Worm (Caenorhabditis elegans) whole organism, L4 larva: ENCODE measurements around the gene srbc-78.

Experiments
- F37D6.2 ChIP-seq: sonication (generic microtip); optimal IDR thresholded peaks from 2 replicates; lab custom pipeline; 2016; ENCODE audit warnings: mild to moderate bottlenecking, missing genetic modification characterization, missing compliant biosample characterization
- F44E2.7 ChIP-seq: fragments of 200-800 bp; sonication (Bioruptor generic); IDR thresholded peaks from 2 replicates; pipeline ENCODE4 v2.1.2; 2022; ENCODE audit warnings: missing genetic modification characterization, missing compliant biosample characterization
- T20F7.1 ChIP-seq: fragments of 200-800 bp; sonication (Bioruptor generic); optimal IDR thresholded peaks from 2 replicates; lab custom pipeline; 2018; ENCODE audit warnings: mild to moderate bottlenecking, missing genetic modification characterization, missing compliant biosample characterization
- Y5F2A.4 ChIP-seq: fragments of 200-800 bp; sonication (Bioruptor generic); optimal IDR thresholded peaks from 2 replicates; lab custom pipeline; 2018; ENCODE audit warnings: mild to moderate bottlenecking, missing genetic modification characterization, missing compliant biosample characterization
- arid-1 ChIP-seq: fragments of 200-800 bp; sonication (Bioruptor generic); conservative IDR thresholded peaks from 2 replicates; pipeline ENCODE4 v1.3.6; 2022; ENCODE audit warnings: missing genetic modification reagents, missing genetic modification characterization, missing compliant biosample characterization
- ceh-32 ChIP-seq: sonication (generic microtip); optimal IDR thresholded peaks from 2 replicates; lab custom pipeline; 2016; ENCODE audit warnings: mild to moderate bottlenecking, missing genetic modification characterization, missing compliant biosample characterization; ENCODE audit not compliant: poor library complexity
- ceh-62 ChIP-seq: sonication (generic microtip); optimal IDR thresholded peaks from 2 replicates; lab custom pipeline; 2017; ENCODE audit warnings: missing biosample characterization, missing genetic modification characterization
- daf-16 ChIP-seq, 3 experiments: sonication (generic microtip); optimal IDR thresholded peaks; 2 replicates each; lab custom pipeline; 2016 to 2017; ENCODE audit warnings: missing genetic modification characterization in 3 of 3, missing genetic modification reagents in 3 of 3, mild to moderate bottlenecking in 2 of 3, missing compliant biosample characterization in 2 of 3, missing biosample characterization in 1 of 3, moderate library complexity in 1 of 3
- dmd-6 ChIP-seq: fragments of 200-800 bp; sonication (Bioruptor generic); IDR thresholded peaks from 2 replicates; pipeline ENCODE4 v1.3.6; 2022; ENCODE audit warnings: missing genetic modification reagents, missing genetic modification characterization, missing compliant biosample characterization
- dmd-8 ChIP-seq: fragments of 200-800 bp; sonication (Bioruptor generic); IDR thresholded peaks from 2 replicates; pipeline ENCODE4 v1.3.6; 2022; ENCODE audit warnings: missing genetic modification characterization, missing compliant biosample characterization
- dmd-9 ChIP-seq: fragments of 200-800 bp; sonication (Bioruptor generic); IDR thresholded peaks from 2 replicates; pipeline ENCODE4 v1.3.6; 2022; ENCODE audit warnings: missing genetic modification reagents, missing genetic modification characterization, missing compliant biosample characterization
- duxl-1 ChIP-seq: sonication (generic microtip); optimal IDR thresholded peaks from 2 replicates; lab custom pipeline; 2016; ENCODE audit warnings: mild to moderate bottlenecking, missing genetic modification characterization, moderate library complexity, missing compliant biosample characterization; ENCODE audit not compliant: poor library complexity
- dve-1 ChIP-seq: sonication (generic microtip); optimal IDR thresholded peaks from 2 replicates; lab custom pipeline; 2017; ENCODE audit warnings: antibody characterized with exemption, mild to moderate bottlenecking, missing genetic modification characterization, missing compliant biosample characterization; ENCODE audit not compliant: insufficient read depth
- fkh-10 ChIP-seq: fragments of 150-350 bp; optimal IDR thresholded peaks from 2 replicates; lab custom pipeline; 2014; ENCODE audit warnings: missing biosample characterization, missing genetic modification reagents, missing genetic modification characterization
- fos-1 ChIP-seq: fragments of 150-350 bp; optimal IDR thresholded peaks from 2 replicates; lab custom pipeline; 2014; ENCODE audit warnings: missing biosample characterization, missing genetic modification characterization
- gei-8 ChIP-seq: fragments of 200-800 bp; sonication (Bioruptor generic); optimal IDR thresholded peaks from 2 replicates; lab custom pipeline; 2018; ENCODE audit warnings: mild to moderate bottlenecking, missing genetic modification characterization, missing compliant biosample characterization
- hlh-11 ChIP-seq: fragments of 200-800 bp; sonication (Bioruptor generic); optimal IDR thresholded peaks from 2 replicates; lab custom pipeline; 2018; ENCODE audit warnings: mild to moderate bottlenecking, missing genetic modification characterization, missing compliant biosample characterization
- hlh-30 ChIP-seq: sonication (generic microtip); optimal IDR thresholded peaks from 2 replicates; lab custom pipeline; 2017; ENCODE audit warnings: antibody characterized with exemption, mild to moderate bottlenecking, missing genetic modification characterization, missing compliant biosample characterization; ENCODE audit not compliant: insufficient read depth
- hmg-1.1 ChIP-seq: fragments of 200-800 bp; sonication (Bioruptor generic); IDR thresholded peaks from 2 replicates; pipeline ENCODE4 v1.3.6; 2022; ENCODE audit warnings: missing genetic modification reagents, missing genetic modification characterization, missing compliant biosample characterization
- lim-7 ChIP-seq: fragments of 200-800 bp; sonication (Bioruptor generic); IDR thresholded peaks from 2 replicates; pipeline ENCODE4 v1.3.6; 2022; ENCODE audit warnings: missing genetic modification characterization, missing compliant biosample characterization
- lin-29 ChIP-seq: fragments of 200-800 bp; sonication (Bioruptor generic); IDR thresholded peaks from 2 replicates; pipeline ENCODE4 v1.3.6; 2022; ENCODE audit warnings: missing genetic modification reagents, missing genetic modification characterization, missing compliant biosample characterization
- madf-9 ChIP-seq: fragments of 200-800 bp; sonication (Bioruptor generic); conservative IDR thresholded peaks from 2 replicates; pipeline ENCODE4 v1.3.6; 2022; ENCODE audit warnings: missing genetic modification reagents, missing genetic modification characterization, missing compliant biosample characterization
- mdl-1 ChIP-seq, 2 experiments: fragments of 150-350 bp in 1 of 2; sonication (generic microtip) in 1 of 2; optimal IDR thresholded peaks; 2 replicates each; lab custom pipeline; 2014 to 2017; ENCODE audit warnings: missing biosample characterization in 2 of 2, missing genetic modification characterization in 2 of 2
- mdt-29 ChIP-seq: fragments of 200-800 bp; sonication (Bioruptor generic); IDR thresholded peaks from 2 replicates; pipeline ENCODE4 v1.3.6; 2022; ENCODE audit warnings: missing genetic modification reagents, missing genetic modification characterization, missing compliant biosample characterization
- mep-1 ChIP-seq: fragments of 150-350 bp; sonication (generic microtip); optimal IDR thresholded peaks from 3 replicates; lab custom pipeline; 2014; ENCODE audit warnings: missing biosample characterization, missing genetic modification characterization
- mxl-2 ChIP-seq: fragments of 200-800 bp; sonication (Bioruptor generic); conservative IDR thresholded peaks from 2 replicates; pipeline ENCODE4 v1.3.6; 2022; ENCODE audit warnings: missing genetic modification reagents, missing genetic modification characterization, missing compliant biosample characterization
- nhr-10 ChIP-seq: fragments of 150-350 bp; optimal IDR thresholded peaks from 2 replicates; lab custom pipeline; 2014; ENCODE audit warnings: missing biosample characterization, missing genetic modification characterization
- nhr-102 ChIP-seq: sonication (generic microtip); optimal IDR thresholded peaks from 2 replicates; lab custom pipeline; 2016; ENCODE audit warnings: mild to moderate bottlenecking, missing genetic modification characterization, moderate library complexity, missing compliant biosample characterization
- nhr-11 ChIP-seq: fragments of 150-350 bp; optimal IDR thresholded peaks from 2 replicates; lab custom pipeline; 2014; ENCODE audit warnings: missing biosample characterization, missing genetic modification characterization
- nhr-237 ChIP-seq: sonication (generic microtip); optimal IDR thresholded peaks from 2 replicates; lab custom pipeline; 2017; ENCODE audit warnings: missing biosample characterization, missing genetic modification characterization
- nhr-28 ChIP-seq: fragments of 150-350 bp; optimal IDR thresholded peaks from 2 replicates; lab custom pipeline; 2014; ENCODE audit warnings: missing biosample characterization, missing genetic modification characterization
- nhr-41 ChIP-seq: fragments of 200-800 bp; sonication (Bioruptor generic); IDR thresholded peaks from 2 replicates; pipeline ENCODE4 v1.3.6; 2022; ENCODE audit warnings: missing genetic modification reagents, missing genetic modification characterization, missing compliant biosample characterization
- nhr-42 ChIP-seq: fragments of 200-800 bp; sonication (Bioruptor generic); IDR thresholded peaks from 2 replicates; pipeline ENCODE4 v1.3.6; 2022; ENCODE audit warnings: missing genetic modification characterization, missing compliant biosample characterization
- nhr-48 ChIP-seq: sonication (generic microtip); optimal IDR thresholded peaks from 2 replicates; lab custom pipeline; 2016; ENCODE audit warnings: mild to moderate bottlenecking, missing genetic modification characterization, missing compliant biosample characterization
- pha-4 ChIP-seq, 2 experiments: fragments of 150-350 bp in 1 of 2; fragments of 200-800 bp in 1 of 2; sonication (Bioruptor generic) in 1 of 2; IDR thresholded peaks in 1 of 2; optimal IDR thresholded peaks in 1 of 2; 2 replicates each; pipeline versions ENCODE4 v1.3.6 to Lab custom; 2014 to 2022; ENCODE audit warnings: missing genetic modification characterization in 2 of 2, missing genetic modification reagents in 2 of 2, missing biosample characterization in 1 of 2, missing compliant biosample characterization in 1 of 2
- pqm-1 ChIP-seq: sonication (generic microtip); optimal IDR thresholded peaks from 2 replicates; lab custom pipeline; 2017; ENCODE audit warnings: missing biosample characterization, missing genetic modification characterization
- rbr-2 ChIP-seq: sonication (generic microtip); optimal IDR thresholded peaks from 2 replicates; lab custom pipeline; 2016; ENCODE audit warnings: missing genotype, missing genetic modification characterization, missing compliant biosample characterization
- sdz-12 ChIP-seq: fragments of 200-800 bp; sonication (Bioruptor generic); optimal IDR thresholded peaks from 2 replicates; lab custom pipeline; 2018; ENCODE audit warnings: mild to moderate bottlenecking, missing genetic modification characterization, missing compliant biosample characterization
- skn-1 ChIP-seq: fragments of 150-350 bp; optimal IDR thresholded peaks from 2 replicates; lab custom pipeline; 2014; ENCODE audit warnings: missing biosample characterization, missing genetic modification characterization
- snpc-4 ChIP-seq: fragments of 150-350 bp; optimal IDR thresholded peaks from 2 replicates; lab custom pipeline; 2014; ENCODE audit warnings: missing biosample characterization, missing genetic modification characterization
- spr-3 ChIP-seq: fragments of 200-800 bp; sonication (Bioruptor generic); optimal IDR thresholded peaks from 2 replicates; lab custom pipeline; 2018; ENCODE audit warnings: mild to moderate bottlenecking, missing genetic modification characterization, missing compliant biosample characterization
- tra-1 ChIP-seq: fragments of 200-800 bp; sonication (Bioruptor generic); IDR thresholded peaks from 2 replicates; pipeline ENCODE4 v1.3.6; 2022; ENCODE audit warnings: missing genetic modification reagents, missing genetic modification characterization, missing compliant biosample characterization
- zag-1 ChIP-seq: fragments of 150-350 bp; optimal IDR thresholded peaks from 2 replicates; lab custom pipeline; 2014; ENCODE audit warnings: missing biosample characterization, missing genetic modification characterization
- zfp-3 ChIP-seq: fragments of 200-800 bp; sonication (Bioruptor generic); conservative IDR thresholded peaks from 2 replicates; pipeline ENCODE4 v1.3.6; 2022; ENCODE audit warnings: missing genetic modification reagents, missing genetic modification characterization, missing compliant biosample characterization

The srbc-78 gene

DNA sequence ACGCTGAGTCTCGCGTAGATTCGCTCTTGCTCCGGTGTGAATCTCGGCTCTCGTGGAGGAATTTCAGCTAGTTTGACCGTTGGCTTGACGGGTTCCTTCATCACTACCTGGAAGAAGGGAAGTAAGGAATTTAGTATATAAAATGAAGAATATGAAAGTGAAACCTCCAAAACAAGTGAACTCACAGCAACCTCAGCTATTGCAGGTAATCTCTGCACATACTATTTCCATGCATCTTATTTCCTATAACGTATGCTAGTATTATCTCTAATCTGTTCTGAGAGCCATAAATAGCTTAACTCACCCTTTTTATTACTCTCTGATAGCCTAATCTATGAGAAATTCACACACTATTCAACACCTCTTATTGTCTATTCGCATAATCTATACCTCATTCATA lies 16.0 kb upstream of the srbc-78 start, which contains the start of gene Y38H6C.4:
Gene Y38H6C.4, minus strand, starts transcription at position 101 of the 400 bp plus-strand sequence.
- TF ChIP-seq nhr-28 (no peak), T20F7.1 (no peak), nhr-10 (tag; lab: Kevin White, UChicago) (no peak), dmd-8 (no peak), arid-1 (no peak), lin-29 (GFP tag; lab: Robert Waterston, UW) (no peak), dmd-9 (GFP tag; lab: Robert Waterston, UW) (no peak), mxl-2 (GFP tag; lab: Robert Waterston, UW) (no peak), nhr-42 (GFP tag; lab: Robert Waterston, UW) (no peak), sdz-12 (GFP tag; lab: Kevin White, UChicago) (no peak)

DNA sequence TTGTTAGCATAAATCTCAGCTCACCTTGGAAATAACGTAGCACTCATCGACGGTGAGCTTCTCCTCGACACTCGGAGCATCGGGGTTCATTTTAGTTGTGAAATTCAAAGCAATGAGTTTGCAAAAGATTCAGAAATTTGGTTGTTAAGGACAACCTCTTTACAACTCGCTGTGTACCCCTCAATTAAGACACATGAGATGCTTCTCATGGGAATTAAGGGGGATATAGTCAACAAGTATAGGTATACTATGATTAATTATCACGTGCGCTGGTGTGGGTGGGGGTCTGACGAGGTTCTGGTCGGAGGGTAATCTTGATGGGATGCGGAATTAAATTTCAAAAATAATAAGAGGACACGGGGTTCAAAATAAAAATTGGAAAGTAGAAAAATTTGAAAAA lies 11.4 kb upstream of the srbc-78 start, which contains the start of gene dct-14:
Gene dct-14, minus strand, starts transcription at position 101 of the 400 bp plus-strand sequence.
- TF ChIP-seq arid-1: no peak
- TF ChIP-seq skn-1 (tag; lab: Kevin White, UChicago): no peak
- no peak for TF ChIP-seq Y5F2A.4 (GFP tag; lab: Kevin White, UChicago)
- TF ChIP-seq F44E2.7 (GFP tag; lab: Robert Waterston, UW): no peak
- no peak for TF ChIP-seq lim-7 (GFP tag; lab: Robert Waterston, UW)
- TF ChIP-seq F37D6.2 (tag; lab: Kevin White, UChicago): no peak
- no peak for TF ChIP-seq ceh-32 (tag; lab: Kevin White, UChicago)
- TF ChIP-seq hlh-30 (tag; lab: Kevin White, UChicago): no peak
- TF ChIP-seq, all 104 proteins: peak for 0

ce11 chrV:20499642-20500041 lies 10.6 kb upstream of the srbc-78 start:
- TF ChIP-seq daf-16 (GFP tag; optimal IDR thresholded peaks at IDR 0.05; lab: Kevin White, UChicago) (no peak), daf-16 (tag; optimal IDR thresholded peaks at IDR 0.05; lab: Kevin White, UChicago) (peak; percentile 65), dmd-6 (GFP tag; lab: Robert Waterston, UW) (peak; percentile 76), pqm-1 (tag; lab: Kevin White, UChicago) (peak; percentile 37), zfp-3 (GFP tag; lab: Robert Waterston, UW) (no peak), rbr-2 (tag; lab: Kevin White, UChicago) (no peak), mep-1 (no peak), nhr-48 (tag; lab: Kevin White, UChicago) (peak; percentile 54), arid-1 (no peak), hlh-11 (tag; lab: Kevin White, UChicago) (peak; percentile 7)

DNA sequence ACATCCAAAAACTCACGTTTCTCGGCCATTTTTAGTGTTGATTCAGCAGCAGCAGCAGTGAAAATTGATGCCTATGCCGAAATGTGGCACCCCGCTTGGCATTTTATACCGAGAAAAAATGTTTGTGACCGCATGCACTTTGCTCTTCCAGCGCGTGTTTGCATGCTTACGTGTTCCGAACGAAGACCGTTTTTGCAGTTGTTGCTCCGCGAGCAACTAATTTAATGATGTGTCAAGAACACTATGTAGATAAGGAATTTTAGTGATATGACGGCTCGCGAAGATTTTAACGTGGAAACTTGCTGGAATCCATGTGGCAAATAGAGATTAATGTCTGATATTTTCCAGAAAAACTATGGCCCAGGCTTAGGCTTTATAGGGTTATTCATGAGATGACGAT lies 10.0 kb upstream of the srbc-78 start, which contains the start of gene dct-16:
Gene dct-16, minus strand, starts transcription at position 78 of the 400 bp plus-strand sequence.
- no peak for TF ChIP-seq ceh-62
- TF ChIP-seq nhr-41 (GFP tag; lab: Robert Waterston, UW): 0 out of 2 replicates have a peak, but pooled peaks have one; percentile 29
- peak; percentile 85 for TF ChIP-seq nhr-102
- peak in 1 of 2 experiments; percentile 21 for TF ChIP-seq daf-16 (GFP tag; optimal IDR thresholded peaks at IDR 0.05; lab: Kevin White, UChicago)
- peak; percentile 91 for TF ChIP-seq daf-16 (tag; optimal IDR thresholded peaks at IDR 0.05; lab: Kevin White, UChicago)
- TF ChIP-seq T20F7.1: no peak
- peak; percentile 63 for TF ChIP-seq nhr-28
- TF ChIP-seq lim-7 (GFP tag; lab: Robert Waterston, UW): no peak
- TF ChIP-seq hmg-1.1: no peak
- no peak for TF ChIP-seq nhr-237
- no peak for TF ChIP-seq zag-1 (tag; lab: Kevin White, UChicago)
- TF ChIP-seq mdt-29: peak; percentile 70
- TF ChIP-seq tra-1 (GFP tag; lab: Robert Waterston, UW): peak; percentile 76
- TF ChIP-seq pha-4 (GFP tag; IDR thresholded peaks at IDR 0.05; lab: Robert Waterston, UW): no peak
- TF ChIP-seq pha-4 (tag; optimal IDR thresholded peaks at IDR 0.05; lab: Kevin White, UChicago): no peak
- TF ChIP-seq mdl-1 (tag; optimal IDR thresholded peaks at IDR 0.05; lab: Kevin White, UChicago): peak in 1 of 2 experiments; percentile 44
- TF ChIP-seq fos-1: no peak
- TF ChIP-seq duxl-1 (tag; lab: Kevin White, UChicago): no peak
- peak; percentile 56 for TF ChIP-seq pqm-1 (tag; lab: Kevin White, UChicago)
- TF ChIP-seq fkh-10 (GFP tag; lab: Kevin White, UChicago): no peak
- no peak for TF ChIP-seq F37D6.2 (tag; lab: Kevin White, UChicago)
- no peak for TF ChIP-seq snpc-4 (tag; lab: Kevin White, UChicago)
- peak; percentile 86 for TF ChIP-seq dve-1
- TF ChIP-seq spr-3 (GFP tag; lab: Kevin White, UChicago): no peak
- peak; percentile 26 for TF ChIP-seq gei-8 (GFP tag; lab: Kevin White, UChicago)
- no peak for TF ChIP-seq nhr-11 (tag; lab: Kevin White, UChicago)
- no peak for TF ChIP-seq madf-9 (GFP tag; lab: Robert Waterston, UW)
